Fruit fly (Drosophila melanogaster): ENCODE measurements around the gene CG8673.

The CG8673 gene

DNA sequence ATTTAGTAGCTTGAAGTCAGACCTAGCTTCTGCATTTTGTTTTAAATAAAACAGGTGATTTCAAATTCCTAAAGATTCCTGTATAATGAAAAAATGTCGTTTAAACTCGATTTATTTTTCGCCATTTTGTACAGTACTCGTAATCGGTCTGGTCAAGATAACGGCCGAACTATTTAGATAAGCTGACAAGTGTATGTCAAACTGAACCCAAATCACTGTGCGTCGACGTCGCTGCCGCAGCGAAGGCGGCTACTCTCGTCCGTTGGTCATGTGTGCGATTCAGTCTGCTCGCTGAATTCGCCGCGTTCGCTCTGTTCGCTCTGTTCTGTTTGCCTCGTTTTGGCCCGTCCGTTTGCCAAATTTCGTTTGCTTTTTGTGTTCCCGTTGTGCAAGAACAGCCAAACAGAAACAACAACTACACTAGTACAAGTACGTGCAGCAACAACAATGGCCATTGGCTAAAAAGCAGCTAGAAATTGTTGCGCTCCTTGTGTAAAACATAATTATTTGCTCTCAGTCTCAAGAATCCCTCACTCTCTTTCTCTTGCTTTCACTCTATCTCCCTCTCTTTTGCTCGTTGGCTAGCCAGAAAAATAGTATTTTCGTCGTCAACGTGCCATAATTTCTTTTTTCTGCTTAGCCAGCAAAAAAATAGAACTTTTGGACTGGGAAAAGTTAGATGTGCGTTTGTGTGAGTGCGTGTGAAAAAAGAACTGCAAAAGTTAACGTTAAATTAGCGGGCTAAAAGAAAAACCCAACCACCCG, 35.9 kb upstream of the CG8673 start:
- no peak for TF ChIP-seq ttk (optimal IDR thresholded peaks at IDR 0.05)
- TF ChIP-seq h (optimal IDR thresholded peaks at IDR 0.05), result no peak
- no peak for TF ChIP-seq Myc (optimal IDR thresholded peaks at IDR 0.05)
- TF ChIP-seq insv (optimal IDR thresholded peaks at IDR 0.05), result no peak
- TF ChIP-seq psq (optimal IDR thresholded peaks at IDR 0.05), result no peak
- no peak for TF ChIP-seq Sin3A (optimal IDR thresholded peaks at IDR 0.05)

DNA sequence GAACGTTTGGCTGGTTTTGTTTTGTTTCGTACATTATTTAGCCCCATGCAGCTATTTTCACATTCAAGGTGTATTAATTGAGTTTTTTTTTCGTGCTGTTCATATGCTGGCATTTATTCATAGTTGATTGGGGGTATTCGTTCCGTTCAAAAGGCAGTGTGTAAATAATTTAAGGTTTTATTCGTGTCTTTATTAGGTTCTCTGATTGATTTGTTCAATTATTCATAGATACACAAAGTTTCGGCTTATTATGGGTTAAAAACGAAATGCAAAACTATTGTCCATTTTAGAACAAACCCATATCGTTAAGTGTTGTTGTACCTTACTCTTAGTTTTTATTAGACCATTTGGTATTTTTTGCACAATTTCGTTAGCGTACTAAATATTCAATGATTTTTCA, 32.7 kb upstream of the CG8673 start:
- TF ChIP-seq Sin3A (optimal IDR thresholded peaks at IDR 0.05) (no peak), ttk (optimal IDR thresholded peaks at IDR 0.05) (no peak), psq (optimal IDR thresholded peaks at IDR 0.05) (no peak), insv (optimal IDR thresholded peaks at IDR 0.05) (no peak), h (optimal IDR thresholded peaks at IDR 0.05) (no peak), Myc (optimal IDR thresholded peaks at IDR 0.05) (no peak)

DNA sequence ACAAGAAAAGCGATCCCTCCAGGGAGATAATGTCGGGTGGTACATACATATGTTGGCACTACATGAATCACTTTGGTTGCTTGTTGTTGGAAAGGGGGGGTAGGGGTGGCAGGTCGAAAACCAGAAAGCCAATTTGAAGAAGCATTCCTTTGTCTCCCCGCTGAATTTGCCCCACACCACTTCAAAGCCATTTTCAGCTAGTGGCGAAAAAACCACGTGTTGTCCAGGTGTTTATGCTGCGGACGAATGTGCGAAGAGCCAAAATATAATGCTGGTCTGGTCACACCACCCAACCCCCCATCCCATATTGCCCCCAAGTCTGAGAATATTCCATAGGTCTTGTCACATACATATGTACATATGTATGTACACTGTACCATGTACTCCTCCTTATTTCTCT, 32.2 kb upstream of the CG8673 start:
- TF ChIP-seq ttk (optimal IDR thresholded peaks at IDR 0.05) (no peak), insv (optimal IDR thresholded peaks at IDR 0.05) (no peak), Sin3A (optimal IDR thresholded peaks at IDR 0.05) (no peak), h (optimal IDR thresholded peaks at IDR 0.05) (no peak), Myc (optimal IDR thresholded peaks at IDR 0.05) (no peak), psq (optimal IDR thresholded peaks at IDR 0.05) (no peak)

DNA sequence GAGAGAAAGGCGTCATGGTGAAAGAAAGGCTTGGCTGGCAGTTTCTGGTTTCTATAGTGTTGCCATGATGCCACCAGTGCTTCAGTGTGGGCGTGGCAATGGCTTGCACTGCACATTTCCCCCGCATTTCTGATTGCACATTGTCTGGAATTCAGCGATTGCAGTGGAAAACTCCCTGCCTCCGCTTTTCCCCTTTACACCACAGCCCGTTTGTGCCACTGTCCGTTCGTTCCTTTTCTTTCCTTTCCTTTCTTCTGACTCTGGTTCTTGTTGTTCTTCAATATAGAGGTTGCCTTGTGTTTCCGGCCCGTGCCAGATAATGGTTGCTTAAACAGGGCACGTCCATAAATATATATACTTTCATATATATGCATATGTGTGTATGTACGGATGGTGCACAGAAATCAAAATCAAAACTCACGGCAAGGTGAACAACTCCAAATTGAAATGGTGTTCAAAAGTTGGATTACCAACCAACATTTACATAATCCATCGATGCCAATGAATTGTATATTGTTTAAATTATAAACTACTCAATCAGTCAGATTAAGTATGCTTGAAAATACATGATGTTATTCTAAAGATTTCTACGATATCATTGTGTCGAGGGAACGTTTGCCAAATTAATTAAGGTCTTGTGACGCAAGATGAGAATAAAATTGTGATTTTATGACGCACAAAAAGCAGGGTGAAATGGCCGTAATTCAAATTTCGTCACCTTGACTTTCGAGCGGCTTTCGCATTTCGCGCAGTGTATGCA, 30.8 kb upstream of the CG8673 start:
- TF ChIP-seq ttk (optimal IDR thresholded peaks at IDR 0.05), result no peak
- no peak for TF ChIP-seq Myc (optimal IDR thresholded peaks at IDR 0.05)
- TF ChIP-seq insv (optimal IDR thresholded peaks at IDR 0.05), result no peak
- no peak for TF ChIP-seq psq (optimal IDR thresholded peaks at IDR 0.05)
- no peak for TF ChIP-seq Sin3A (optimal IDR thresholded peaks at IDR 0.05)
- TF ChIP-seq h (optimal IDR thresholded peaks at IDR 0.05), result no peak

DNA sequence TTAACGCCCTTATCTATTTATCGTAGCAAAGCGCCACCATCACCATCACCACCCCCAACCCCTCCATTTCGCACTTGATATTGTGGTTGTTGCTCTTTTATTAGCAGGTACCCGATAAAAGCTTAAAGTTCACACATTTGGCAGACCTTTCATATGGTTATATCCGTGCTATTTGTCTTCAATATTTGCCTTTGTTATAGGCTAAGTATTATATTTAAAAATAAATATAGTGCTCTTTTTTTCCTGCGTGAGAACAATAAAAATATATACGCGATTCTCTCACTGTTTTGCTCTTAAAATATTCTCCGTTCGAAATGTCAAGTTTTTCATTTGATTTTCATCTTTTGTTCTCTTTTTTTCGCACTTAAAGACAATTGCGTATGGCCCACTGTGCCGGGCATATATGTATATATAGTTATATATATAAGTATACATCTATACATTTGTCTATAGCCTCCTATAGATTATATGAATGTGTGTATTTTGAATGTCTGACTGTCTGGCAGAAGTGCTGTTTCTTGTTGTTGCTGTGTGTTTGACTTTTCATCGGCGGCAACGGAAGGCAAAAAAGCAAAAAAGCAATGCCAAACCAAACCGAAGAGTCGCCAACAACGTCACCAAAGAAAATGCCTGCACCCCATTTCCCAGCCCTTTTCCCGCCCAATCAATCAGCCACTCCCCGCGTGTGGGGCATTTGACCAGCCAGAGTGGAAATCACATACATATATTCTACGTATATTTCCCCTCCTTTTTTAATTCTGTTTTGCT, 29.9 kb upstream of the CG8673 start:
- TF ChIP-seq Myc (optimal IDR thresholded peaks at IDR 0.05) (no peak), Sin3A (optimal IDR thresholded peaks at IDR 0.05) (no peak), insv (optimal IDR thresholded peaks at IDR 0.05) (no peak), ttk (optimal IDR thresholded peaks at IDR 0.05) (no peak), h (optimal IDR thresholded peaks at IDR 0.05) (no peak), psq (optimal IDR thresholded peaks at IDR 0.05) (no peak)

DNA sequence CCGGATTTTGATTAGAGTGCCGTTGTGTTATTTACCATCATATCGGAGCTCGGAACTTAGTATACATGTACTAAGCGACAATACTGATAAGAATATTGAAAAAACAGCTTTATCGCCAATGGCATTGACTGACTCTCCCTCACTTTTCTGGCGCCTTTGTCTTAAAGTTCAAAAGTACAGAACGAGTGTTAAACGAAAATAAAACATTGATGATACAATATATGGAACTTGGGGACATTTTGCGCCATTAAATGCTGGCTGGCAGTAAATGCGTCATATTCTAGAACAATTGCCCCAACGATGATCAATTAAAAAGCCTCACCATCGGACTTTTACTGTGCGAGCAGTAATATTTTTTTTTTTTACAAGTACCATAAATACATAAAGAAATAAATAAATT, 29.0 kb upstream of the CG8673 start:
- TF ChIP-seq insv (optimal IDR thresholded peaks at IDR 0.05) (no peak), Myc (optimal IDR thresholded peaks at IDR 0.05) (no peak), h (optimal IDR thresholded peaks at IDR 0.05) (no peak), ttk (optimal IDR thresholded peaks at IDR 0.05) (no peak), psq (optimal IDR thresholded peaks at IDR 0.05) (no peak), Sin3A (optimal IDR thresholded peaks at IDR 0.05) (no peak)

DNA sequence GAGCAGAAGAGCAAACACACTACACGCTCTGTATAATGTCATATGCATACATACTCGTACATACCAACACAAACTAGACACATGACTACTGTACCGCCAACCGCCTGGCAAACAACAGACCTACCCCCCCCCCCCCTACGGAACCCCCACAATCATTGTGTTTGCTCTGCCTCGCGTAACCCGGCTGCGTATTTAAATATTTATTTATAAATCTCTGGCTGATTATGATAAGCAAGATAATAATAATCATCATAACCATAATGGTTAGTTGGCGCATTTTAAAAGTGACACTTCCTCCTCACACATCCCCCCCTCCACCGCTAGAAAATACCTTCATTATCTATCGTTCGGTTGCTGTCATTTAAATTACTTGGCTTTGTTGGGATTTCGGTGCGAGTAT, 26.7 kb upstream of the CG8673 start:
- TF ChIP-seq insv (optimal IDR thresholded peaks at IDR 0.05) (no peak), Myc (optimal IDR thresholded peaks at IDR 0.05) (no peak), Sin3A (optimal IDR thresholded peaks at IDR 0.05) (no peak), ttk (optimal IDR thresholded peaks at IDR 0.05) (no peak), psq (optimal IDR thresholded peaks at IDR 0.05) (no peak), h (optimal IDR thresholded peaks at IDR 0.05) (no peak)

DNA sequence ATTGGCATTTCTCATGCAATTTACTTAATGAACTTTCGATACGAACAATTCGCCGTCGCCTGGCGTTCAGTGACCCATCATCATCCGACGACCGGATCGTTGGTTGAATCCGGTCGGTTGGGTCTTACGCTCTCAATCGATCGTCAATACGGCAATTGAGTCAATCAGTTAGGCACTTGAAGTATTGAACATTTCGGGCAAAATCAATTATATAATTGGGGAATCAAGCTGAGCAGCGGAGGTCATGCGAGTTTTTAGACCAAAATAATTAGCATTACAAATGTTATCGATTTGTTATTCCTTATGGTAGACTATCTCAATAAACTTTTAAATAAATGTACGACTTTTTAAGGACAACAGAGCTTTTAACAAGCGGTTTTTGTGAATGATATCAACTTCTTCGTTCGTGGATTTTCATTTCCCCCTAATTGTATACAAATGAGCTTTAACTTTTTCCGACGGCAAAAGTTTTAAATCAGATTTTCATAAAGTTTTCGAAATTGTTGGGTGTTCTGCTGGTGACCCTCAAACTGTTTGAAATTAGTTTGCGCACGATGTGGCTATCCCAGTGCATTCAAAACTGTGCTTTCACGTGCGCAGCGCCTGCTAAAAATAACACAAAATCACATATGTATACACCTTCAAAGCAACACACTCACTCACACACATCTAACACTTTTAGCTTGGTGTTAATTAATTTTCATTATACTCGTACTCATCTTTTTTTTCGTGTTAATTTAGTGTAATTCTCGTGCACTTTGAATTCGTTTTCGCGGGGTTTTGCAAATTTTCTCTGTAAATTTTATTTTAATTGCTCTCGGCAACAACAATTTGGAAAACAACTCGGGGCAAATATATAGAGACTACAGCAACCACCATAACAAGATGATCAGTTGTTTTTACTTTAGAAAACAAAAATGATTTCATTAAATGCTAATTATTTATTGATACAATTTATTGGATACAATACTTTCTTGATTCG, 25.9 kb upstream of the CG8673 start:
- no peak for TF ChIP-seq ttk (optimal IDR thresholded peaks at IDR 0.05)
- no peak for TF ChIP-seq insv (optimal IDR thresholded peaks at IDR 0.05)
- no peak for TF ChIP-seq h (optimal IDR thresholded peaks at IDR 0.05)
- no peak for TF ChIP-seq Sin3A (optimal IDR thresholded peaks at IDR 0.05)
- TF ChIP-seq psq (optimal IDR thresholded peaks at IDR 0.05), result no peak
- TF ChIP-seq Myc (optimal IDR thresholded peaks at IDR 0.05), result no peak

DNA sequence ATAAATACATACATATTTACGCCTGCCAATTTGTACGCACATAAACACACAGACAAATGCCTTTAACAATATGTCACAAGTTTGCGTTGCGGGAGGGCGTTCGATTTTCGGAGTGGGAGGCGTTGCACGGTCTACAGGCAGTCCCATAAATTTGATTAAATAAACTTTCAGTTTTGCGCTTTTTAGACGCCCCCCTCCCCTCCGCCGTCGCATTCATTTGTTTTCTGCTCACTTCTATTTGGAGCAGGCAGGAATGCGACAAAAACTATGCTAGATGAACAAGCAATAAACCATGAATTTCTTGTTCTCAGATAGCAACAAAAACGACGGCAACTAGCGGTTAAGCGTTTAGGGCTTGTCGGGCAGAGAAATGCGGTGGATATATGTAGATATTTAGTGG, 25.1 kb upstream of the CG8673 start:
- TF ChIP-seq Myc (optimal IDR thresholded peaks at IDR 0.05), result no peak
- TF ChIP-seq h (optimal IDR thresholded peaks at IDR 0.05), result no peak
- TF ChIP-seq psq (optimal IDR thresholded peaks at IDR 0.05), result no peak
- no peak for TF ChIP-seq insv (optimal IDR thresholded peaks at IDR 0.05)
- no peak for TF ChIP-seq ttk (optimal IDR thresholded peaks at IDR 0.05)
- TF ChIP-seq Sin3A (optimal IDR thresholded peaks at IDR 0.05), result no peak

DNA sequence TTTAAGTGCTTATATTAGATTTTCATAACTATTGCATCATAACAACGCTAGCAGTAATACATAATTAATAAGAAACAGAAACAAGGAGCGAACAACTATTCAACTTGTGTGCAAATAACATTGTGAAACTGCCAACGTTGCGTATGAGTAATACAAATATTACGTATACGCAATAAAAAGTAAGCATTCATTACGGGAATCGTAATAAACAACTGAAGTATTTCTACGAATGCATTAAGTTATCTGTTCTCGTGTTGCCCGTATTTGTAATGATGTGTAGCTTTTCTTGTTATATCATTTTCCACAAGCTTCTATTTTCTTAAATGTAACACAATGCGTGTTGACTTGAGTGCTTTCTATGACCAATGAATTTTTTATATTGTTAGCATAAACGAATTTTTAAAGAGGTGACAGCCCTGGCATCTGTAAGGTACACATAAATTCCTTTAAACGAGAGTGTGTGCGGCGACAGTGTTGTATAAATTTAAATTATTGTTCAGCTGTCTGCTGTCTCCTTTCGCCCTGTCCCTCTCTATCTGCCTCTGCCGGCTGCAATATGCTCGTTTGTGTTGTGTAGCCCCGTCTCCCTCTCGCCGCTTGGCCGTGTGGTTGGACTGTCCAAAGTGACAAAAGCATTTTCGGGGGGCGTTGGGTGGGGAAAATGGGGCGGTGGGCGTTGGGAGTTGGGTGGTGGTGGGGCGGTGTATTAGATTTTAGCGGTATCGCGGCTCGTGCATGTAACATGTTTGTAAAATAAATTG, 24.3 kb upstream of the CG8673 start:
- TF ChIP-seq Myc (optimal IDR thresholded peaks at IDR 0.05), result no peak
- TF ChIP-seq psq (optimal IDR thresholded peaks at IDR 0.05), result no peak
- TF ChIP-seq insv (optimal IDR thresholded peaks at IDR 0.05), result no peak
- no peak for TF ChIP-seq h (optimal IDR thresholded peaks at IDR 0.05)
- no peak for TF ChIP-seq Sin3A (optimal IDR thresholded peaks at IDR 0.05)
- TF ChIP-seq ttk (optimal IDR thresholded peaks at IDR 0.05), result no peak
